Worm (Caenorhabditis elegans) whole organism, young adult: ENCODE data around the gene dyf-4.

Experiments
- B0019.2 ChIP-seq: fragments of 200-800 bp; sonication (Bioruptor generic); conservative IDR thresholded peaks from 2 replicates; pipeline ENCODE4 v1.3.6; 2022; ENCODE audit warnings: missing genetic modification reagents, missing genetic modification characterization, missing compliant biosample characterization
- B0336.3 ChIP-seq: fragments of 200-800 bp; sonication (Bioruptor generic); IDR thresholded peaks from 2 replicates; pipeline ENCODE4 v1.3.6; 2022; ENCODE audit warnings: missing genetic modification characterization, missing compliant biosample characterization
- C17E4.6 ChIP-seq: fragments of 200-800 bp; sonication (Bioruptor generic); IDR thresholded peaks from 2 replicates; pipeline ENCODE4 v1.3.6; 2022; ENCODE audit warnings: missing genetic modification reagents, missing genetic modification characterization, missing compliant biosample characterization
- F39B2.1 ChIP-seq: fragments of 200-800 bp; sonication (Bioruptor generic); IDR thresholded peaks from 2 replicates; pipeline ENCODE4 v1.3.6; 2022; ENCODE audit warnings: missing genetic modification reagents, missing genetic modification characterization, missing compliant biosample characterization
- F49E8.2 ChIP-seq: sonication (generic microtip); optimal IDR thresholded peaks from 3 replicates; lab custom pipeline; 2017; ENCODE audit warnings: missing genetic modification characterization, mild to moderate bottlenecking, missing compliant biosample characterization, antibody characterized with exemption, moderate library complexity; ENCODE audit not compliant: insufficient read depth
- K11D2.4 ChIP-seq: fragments of 200-800 bp; sonication (Bioruptor generic); IDR thresholded peaks from 2 replicates; pipeline ENCODE4 v1.3.6; 2022; ENCODE audit warnings: missing genetic modification reagents, missing genetic modification characterization, missing compliant biosample characterization
- Y53G8AR.9 ChIP-seq: fragments of 200-800 bp; sonication (Bioruptor generic); conservative IDR thresholded peaks from 2 replicates; pipeline ENCODE4 v1.3.6; 2022; ENCODE audit warnings: missing genetic modification reagents, missing genetic modification characterization, missing compliant biosample characterization
- ama-1 ChIP-seq, 3 experiments: fragments of 150-350 bp in 1 of 3; sonication (generic microtip) in 2 of 3; optimal IDR thresholded peaks; 2 replicates each; lab custom pipeline; 2014 to 2018; ENCODE audit warnings: missing biosample characterization in 2 of 3, missing genetic modification characterization in 2 of 3, missing genetic modification reagents in 2 of 3
- atf-7 ChIP-seq: sonication (generic microtip); optimal IDR thresholded peaks from 2 replicates; lab custom pipeline; 2017; ENCODE audit warnings: mild to moderate bottlenecking, missing genetic modification characterization, missing compliant biosample characterization
- bed-1 ChIP-seq: fragments of 200-800 bp; sonication (Bioruptor generic); IDR thresholded peaks from 2 replicates; pipeline ENCODE4 v1.3.6; 2022; ENCODE audit warnings: missing genetic modification reagents, missing genetic modification characterization, missing compliant biosample characterization
- cebp-2 ChIP-seq: fragments of 200-800 bp; sonication (Bioruptor generic); IDR thresholded peaks from 2 replicates; pipeline ENCODE4 v1.3.6; 2022; ENCODE audit warnings: missing genetic modification characterization, missing compliant biosample characterization
- ceh-58 ChIP-seq: fragments of 200-800 bp; sonication (Bioruptor generic); IDR thresholded peaks from 2 replicates; pipeline ENCODE4 v1.3.6; 2022; ENCODE audit warnings: missing genetic modification characterization, missing compliant biosample characterization
- chd-7 ChIP-seq: sonication (generic microtip); optimal IDR thresholded peaks from 2 replicates; lab custom pipeline; 2016; ENCODE audit warnings: mild to moderate bottlenecking, missing genetic modification characterization, moderate library complexity, missing compliant biosample characterization
- dox-1 ChIP-seq: fragments of 200-800 bp; sonication (Bioruptor generic); IDR thresholded peaks from 2 replicates; pipeline ENCODE4 v1.3.6; 2022; ENCODE audit warnings: missing genetic modification reagents, missing genetic modification characterization, missing compliant biosample characterization
- gei-17 ChIP-seq: fragments of 200-800 bp; sonication (Bioruptor generic); optimal IDR thresholded peaks from 2 replicates; lab custom pipeline; 2018; ENCODE audit warnings: mild to moderate bottlenecking, missing genetic modification characterization, missing compliant biosample characterization
- hlh-12 ChIP-seq: sonication (generic microtip); optimal IDR thresholded peaks from 2 replicates; lab custom pipeline; 2016; ENCODE audit warnings: missing genetic modification characterization, missing compliant biosample characterization
- hrde-1 ChIP-seq: sonication (generic microtip); optimal IDR thresholded peaks from 2 replicates; lab custom pipeline; 2016; ENCODE audit warnings: missing genetic modification characterization, mild to moderate bottlenecking, missing compliant biosample characterization, moderate library complexity, missing genotype, missing genetic modification reagents, borderline replicate concordance
- let-526 ChIP-seq: fragments of 200-800 bp; sonication (Bioruptor generic); IDR thresholded peaks from 2 replicates; pipeline ENCODE4 v1.3.6; 2022; ENCODE audit warnings: missing genetic modification reagents, missing genetic modification characterization, missing compliant biosample characterization
- lin-26 ChIP-seq: fragments of 200-800 bp; sonication (Bioruptor generic); IDR thresholded peaks from 2 replicates; pipeline ENCODE4 v1.3.6; 2022; ENCODE audit warnings: missing genetic modification reagents, missing genetic modification characterization, missing compliant biosample characterization
- lin-35 ChIP-seq, 3 experiments: fragments of 150-350 bp in 2 of 3; sonication (generic microtip) in 1 of 3; optimal IDR thresholded peaks; 2 replicates each; lab custom pipeline; 2014 to 2018; ENCODE audit warnings: missing biosample characterization in 3 of 3, missing genetic modification characterization in 3 of 3, missing genetic modification reagents in 3 of 3
- lir-1 ChIP-seq: fragments of 200-800 bp; sonication (Bioruptor generic); conservative IDR thresholded peaks from 2 replicates; pipeline ENCODE4 v1.3.6; 2022; ENCODE audit warnings: missing genetic modification reagents, missing genetic modification characterization, missing compliant biosample characterization
- mes-4 ChIP-seq: sonication (generic microtip); optimal IDR thresholded peaks from 2 replicates; lab custom pipeline; 2016; ENCODE audit warnings: missing genotype, missing genetic modification characterization, missing compliant biosample characterization
- nhr-80 ChIP-seq: sonication (generic microtip); optimal IDR thresholded peaks from 2 replicates; lab custom pipeline; 2016; ENCODE audit warnings: missing genetic modification characterization, missing compliant biosample characterization
- rcor-1 ChIP-seq: fragments of 200-800 bp; sonication (Bioruptor generic); IDR thresholded peaks from 2 replicates; pipeline ENCODE4 v1.3.6; 2022; ENCODE audit warnings: missing genetic modification reagents, missing genetic modification characterization, missing compliant biosample characterization
- rpc-1 ChIP-seq, 2 experiments: fragments of 150-350 bp in 1 of 2; sonication (generic microtip) in 1 of 2; optimal IDR thresholded peaks; 2 replicates each; lab custom pipeline; 2014 to 2018; ENCODE audit warnings: missing biosample characterization in 1 of 2, missing genetic modification characterization in 1 of 2, missing genetic modification reagents in 1 of 2, missing genotype in 1 of 2
- sdz-38 ChIP-seq: sonication (generic microtip); optimal IDR thresholded peaks from 2 replicates; lab custom pipeline; 2016; ENCODE audit warnings: missing genotype, missing genetic modification characterization, missing compliant biosample characterization
- snpc-3.4 ChIP-seq: sonication (generic microtip); optimal IDR thresholded peaks from 2 replicates; lab custom pipeline; 2017; ENCODE audit warnings: missing genetic modification characterization, mild to moderate bottlenecking, missing compliant biosample characterization, antibody characterized with exemption, moderate library complexity, missing genotype, missing genetic modification reagents
- tbp1 ChIP-seq: fragments of 200-800 bp; sonication (Bioruptor generic); optimal IDR thresholded peaks from 2 replicates; lab custom pipeline; 2018; ENCODE audit warnings: mild to moderate bottlenecking, missing genetic modification characterization, missing compliant biosample characterization
- xnd-1 ChIP-seq: sonication (generic microtip); optimal IDR thresholded peaks from 2 replicates; lab custom pipeline; 2016; ENCODE audit warnings: missing genotype, missing genetic modification reagents, missing genetic modification characterization, missing compliant biosample characterization
- zim-3 ChIP-seq: sonication (generic microtip); optimal IDR thresholded peaks from 2 replicates; lab custom pipeline; 2017; ENCODE audit warnings: mild to moderate bottlenecking, missing genetic modification characterization, moderate library complexity, missing compliant biosample characterization
- ztf-26 ChIP-seq: sonication (generic microtip); optimal IDR thresholded peaks from 2 replicates; lab custom pipeline; 2017; ENCODE audit warnings: missing genetic modification characterization, missing compliant biosample characterization
- ztf-3 ChIP-seq: fragments of 200-800 bp; sonication (Bioruptor generic); optimal IDR thresholded peaks from 2 replicates; lab custom pipeline; 2018; ENCODE audit warnings: mild to moderate bottlenecking, missing genetic modification characterization, missing compliant biosample characterization

The dyf-4 gene

ce11 chrV:12552671-12553212 is 27.2 kb upstream of the dyf-4 start, which contains the start of gene F45D3.4:
Gene F45D3.4 (minus strand): TSS chrV:12553191.
- no peak for TF ChIP-seq xnd-1 (tag; lab: Kevin White, UChicago)
- TF ChIP-seq F49E8.2 = no peak
- no peak for TF ChIP-seq zim-3 (tag; lab: Kevin White, UChicago)
- TF ChIP-seq atf-7 (tag; lab: Kevin White, UChicago) = no peak
- TF ChIP-seq K11D2.4 (GFP tag; lab: Robert Waterston, UW) = 0 out of 2 replicates have a peak, but pooled peaks have one; percentile 11
- TF ChIP-seq hrde-1 (tag; lab: Kevin White, UChicago) = no peak
- TF ChIP-seq nhr-80 = no peak
- TF ChIP-seq ztf-3 (GFP tag; lab: Kevin White, UChicago) = no peak
- no peak for TF ChIP-seq lir-1 (GFP tag; lab: Robert Waterston, UW)
- no peak for TF ChIP-seq hlh-12 (tag; lab: Kevin White, UChicago)
- TF ChIP-seq rcor-1 (GFP tag; lab: Robert Waterston, UW) = 0 out of 2 replicates have a peak, but pooled peaks have one; percentile 20
- no peak for TF ChIP-seq F39B2.1 (GFP tag; lab: Robert Waterston, UW)
- TF ChIP-seq cebp-2 = no peak
- TF ChIP-seq C17E4.6 = no peak
- no peak for TF ChIP-seq sdz-38
- TF ChIP-seq lin-35 (GFP tag; optimal IDR thresholded peaks at IDR 0.05; lab: Kevin White, UChicago) = no peak

- peak; percentile 13 for TF ChIP-seq ztf-26 (tag; lab: Kevin White, UChicago)
- peak; percentile 23; the same call in 1 of the 2 replicates for TF ChIP-seq B0336.3 (GFP tag; lab: Robert Waterston, UW)
- 0 out of 2 replicates have a peak, but pooled peaks have one; percentile 26 for TF ChIP-seq Y53G8AR.9 (GFP tag; lab: Robert Waterston, UW)
- TF ChIP-seq dox-1 (GFP tag; lab: Robert Waterston, UW) = peak; percentile 17; the same call in 1 of the 2 replicates
- peak; percentile 20 for TF ChIP-seq tbp1 (GFP tag; lab: Kevin White, UChicago)
- TF ChIP-seq K11D2.4 (GFP tag; lab: Robert Waterston, UW) = peak; percentile 65
- TF ChIP-seq rpc-1 (optimal IDR thresholded peaks at IDR 0.05; lab: Kevin White, UChicago) = no peak
- no peak for TF ChIP-seq rpc-1 (tag; optimal IDR thresholded peaks at IDR 0.05; lab: Kevin White, UChicago)
- no peak for TF ChIP-seq mes-4 (tag; lab: Kevin White, UChicago)
- TF ChIP-seq B0019.2 = no peak
- TF ChIP-seq ama-1 (optimal IDR thresholded peaks at IDR 0.05; lab: Kevin White, UChicago) = peak; percentile 87
- TF ChIP-seq ama-1 (GFP tag; optimal IDR thresholded peaks at IDR 0.05; lab: Kevin White, UChicago) = no peak
- peak; percentile 59; the same call in 1 of the 2 replicates for TF ChIP-seq lin-26 (GFP tag; lab: Robert Waterston, UW)
- no peak for TF ChIP-seq chd-7
- no peak for TF ChIP-seq bed-1 (GFP tag; lab: Robert Waterston, UW)
- peak; percentile 39; the same call in 1 of the 2 replicates for TF ChIP-seq let-526 (GFP tag; lab: Robert Waterston, UW)
Observed at ce11 chrV:12551638-12552478, 26.3 kb upstream of the dyf-4 start.

ce11 chrV:12550755-12551154 is 25.2 kb upstream of the dyf-4 start:
- no peak for TF ChIP-seq Y53G8AR.9 (GFP tag; lab: Robert Waterston, UW)
- TF ChIP-seq gei-17 (GFP tag; lab: Kevin White, UChicago) = no peak
- TF ChIP-seq ceh-58 = no peak
- TF ChIP-seq xnd-1 (tag; lab: Kevin White, UChicago) = no peak
- no peak for TF ChIP-seq snpc-3.4 (tag; lab: Kevin White, UChicago)
- TF ChIP-seq B0019.2 = no peak
